Fruit fly (Drosophila melanogaster): Measurements from ENCODE around the gene CG9717.

The CG9717 gene

dm6 chr3R:30567215-30567614 is 19.9 kb downstream of the CG9717 start (continued):
- TF ChIP-seq salr (GFP tag; optimal IDR thresholded peaks at IDR 0.05) (peak in 1 of 2 experiments; percentile 57), Hr4 (GFP tag; optimal IDR thresholded peaks at IDR 0.05) (peak; percentile 52), Blimp-1 (GFP tag; optimal IDR thresholded peaks at IDR 0.05) (no peak), CG32006 (GFP tag; optimal IDR thresholded peaks at IDR 0.05) (peak; percentile 88), dsx (GFP tag; optimal IDR thresholded peaks at IDR 0.05; ENCODE audit: poor library complexity, severe bottlenecking) (peak; percentile 19), CG15336 (GFP tag; IDR thresholded peaks at IDR 0.05) (peak; percentile 74), Lpt (GFP tag; optimal IDR thresholded peaks at IDR 0.05) (peak; percentile 19), CG8119 (GFP tag; IDR thresholded peaks at IDR 0.05) (peak; percentile 57; the same call in 2 of the 3 replicates), svp (GFP tag) (peak; percentile 35), CG4318 (GFP tag; optimal IDR thresholded peaks at IDR 0.05) (peak; percentile 76), CG11762 (GFP tag; optimal IDR thresholded peaks at IDR 0.05; ENCODE audit: insufficient read depth) (peak; percentile 8), Eip75B (GFP tag; optimal IDR thresholded peaks at IDR 0.05) (peak; percentile 24), Sox15 (GFP tag; optimal IDR thresholded peaks at IDR 0.05) (peak; percentile 4), lz (GFP tag; optimal IDR thresholded peaks at IDR 0.05) (peak; percentile 29), CG9139 (GFP tag; optimal IDR thresholded peaks at IDR 0.05) (no peak), CG11902 (GFP tag; optimal IDR thresholded peaks at IDR 0.05) (no peak), acj6 (GFP tag; optimal IDR thresholded peaks at IDR 0.05) (peak; percentile 40), dac (GFP tag; optimal IDR thresholded peaks at IDR 0.05) (peak; percentile 74), cyc (GFP tag; optimal IDR thresholded peaks at IDR 0.05) (peak; percentile 47), CG3032 (tag; optimal IDR thresholded peaks at IDR 0.05) (peak; percentile 14)

- TF ChIP-seq CG11902 (GFP tag; optimal IDR thresholded peaks at IDR 0.05) (no peak), Eip78C (GFP tag) (peak; percentile 3), CG6276 (GFP tag; optimal IDR thresholded peaks at IDR 0.05) (no peak)
Measured at dm6 chr3R:30566181-30566902, 20.8 kb downstream of the CG9717 start.

- no peak for TF ChIP-seq CG31627 (GFP tag; optimal IDR thresholded peaks at IDR 0.05)
- peak; percentile 9 for TF ChIP-seq cyc (GFP tag; optimal IDR thresholded peaks at IDR 0.05)
- peak; percentile 12 for TF ChIP-seq Hr39 (GFP tag; optimal IDR thresholded peaks at IDR 0.05)
- no peak for TF ChIP-seq ss (GFP tag; optimal IDR thresholded peaks at IDR 0.05)
- TF ChIP-seq vri (GFP tag; optimal IDR thresholded peaks at IDR 0.05): peak; percentile 26
- peak; percentile 36 for TF ChIP-seq OdsH (GFP tag; optimal IDR thresholded peaks at IDR 0.05)
- peak; percentile 53 for TF ChIP-seq CG32006 (GFP tag; optimal IDR thresholded peaks at IDR 0.05)
- peak; percentile 9 for TF ChIP-seq topi (GFP tag; optimal IDR thresholded peaks at IDR 0.05)
- TF ChIP-seq acj6 (GFP tag; optimal IDR thresholded peaks at IDR 0.05): peak; percentile 22
- TF ChIP-seq CG10631 (GFP tag; optimal IDR thresholded peaks at IDR 0.05): peak; percentile 5
- TF ChIP-seq esn (GFP tag; optimal IDR thresholded peaks at IDR 0.05): peak; percentile 7
- peak; percentile 4 for TF ChIP-seq CG3919 (GFP tag; optimal IDR thresholded peaks at IDR 0.05)
- TF ChIP-seq lz (GFP tag; optimal IDR thresholded peaks at IDR 0.05): no peak
- TF ChIP-seq Smox (GFP tag; optimal IDR thresholded peaks at IDR 0.05): peak; percentile 15
- peak; percentile 54 for TF ChIP-seq Hr4 (GFP tag; optimal IDR thresholded peaks at IDR 0.05)
- TF ChIP-seq CG10669 (GFP tag; optimal IDR thresholded peaks at IDR 0.05): peak; percentile 14
- peak; percentile 52; the same call in 2 of the 3 replicates for TF ChIP-seq CG8119 (GFP tag; IDR thresholded peaks at IDR 0.05)
- no peak for TF ChIP-seq CG16779 (tag; optimal IDR thresholded peaks at IDR 0.05)
- TF ChIP-seq Eip75B (GFP tag; optimal IDR thresholded peaks at IDR 0.05): peak; percentile 29
- peak; percentile 21 for TF ChIP-seq Met (GFP tag; optimal IDR thresholded peaks at IDR 0.05)
- TF ChIP-seq CG6808 (GFP tag; optimal IDR thresholded peaks at IDR 0.05): no peak
- peak; percentile 23 for TF ChIP-seq Sox14 (GFP tag; optimal IDR thresholded peaks at IDR 0.05)
- peak; percentile 2 for TF ChIP-seq CG6276 (GFP tag; optimal IDR thresholded peaks at IDR 0.05)
- no peak for TF ChIP-seq CG3032 (tag; optimal IDR thresholded peaks at IDR 0.05)
- TF ChIP-seq CG7368 (GFP tag; optimal IDR thresholded peaks at IDR 0.05): no peak
- TF ChIP-seq CG15336 (GFP tag; IDR thresholded peaks at IDR 0.05): peak; percentile 54
- TF ChIP-seq Gug (GFP tag; IDR thresholded peaks at IDR 0.05): no peak
- TF ChIP-seq CG6792 (GFP tag; optimal IDR thresholded peaks at IDR 0.05): peak; percentile 1
- peak; percentile 1 for TF ChIP-seq net (GFP tag; optimal IDR thresholded peaks at IDR 0.05)
- peak; percentile 32 for TF ChIP-seq pdm3 (GFP tag; optimal IDR thresholded peaks at IDR 0.05)
- no peak for TF ChIP-seq CG8632 (GFP tag; optimal IDR thresholded peaks at IDR 0.05)
- TF ChIP-seq eg (GFP tag; IDR thresholded peaks at IDR 0.05): no peak
- TF ChIP-seq Eip78C (GFP tag): peak; percentile 80
- TF ChIP-seq Sox102F (GFP tag; optimal IDR thresholded peaks at IDR 0.05): peak; percentile 33
Measured at dm6 chr3R:30564479-30564878, 22.6 kb downstream of the CG9717 start.
